Fruit fly (Drosophila melanogaster): ENCODE measurements around the gene gdl-ORF39.

Gene gdl-ORF39

dm6 chr3L:15493886-15494598 is 15.2 kb upstream of the gdl-ORF39 start (continued):
- TF ChIP-seq Hr78 (GFP tag; optimal IDR thresholded peaks at IDR 0.05) (peak in 1 of 2 experiments; percentile 25), trem (tag; optimal IDR thresholded peaks at IDR 0.05) (no peak), cwo (GFP tag; optimal IDR thresholded peaks at IDR 0.05) (peak; percentile 82), CG6654 (GFP tag; optimal IDR thresholded peaks at IDR 0.05) (peak; percentile 16), Hmr (GFP tag; optimal IDR thresholded peaks at IDR 0.05) (peak; percentile 37), CG30403 (GFP tag; optimal IDR thresholded peaks at IDR 0.05) (peak; percentile 7), gcm (GFP tag; optimal IDR thresholded peaks at IDR 0.05) (no peak), stwl (tag; optimal IDR thresholded peaks at IDR 0.05) (no peak), CG3281 (GFP tag; optimal IDR thresholded peaks at IDR 0.05) (peak; percentile 54), Lpt (GFP tag; optimal IDR thresholded peaks at IDR 0.05) (no peak), bsh (GFP tag; optimal IDR thresholded peaks at IDR 0.05) (peak in 1 of 2 experiments; percentile 1), CrebB (tag; optimal IDR thresholded peaks at IDR 0.05) (no peak), nmo (GFP tag; optimal IDR thresholded peaks at IDR 0.05) (peak; percentile 15), Oli (tag; optimal IDR thresholded peaks at IDR 0.05) (peak; percentile 35), al (GFP tag; IDR thresholded peaks at IDR 0.05) (0 out of 2 replicates have a peak, but pooled peaks have one; percentile 24), Rfx (GFP tag; IDR thresholded peaks at IDR 0.05) (no peak), otp (GFP tag; IDR thresholded peaks at IDR 0.05) (no peak), CG8924 (tag; optimal IDR thresholded peaks at IDR 0.05) (peak; percentile 35), Jarid2 (GFP tag; optimal IDR thresholded peaks at IDR 0.05) (peak; percentile 3), Fer1 (GFP tag; optimal IDR thresholded peaks at IDR 0.05) (peak; percentile 28), kah (GFP tag; optimal IDR thresholded peaks at IDR 0.05) (peak; percentile 3), CG14441 (GFP tag; IDR thresholded peaks at IDR 0.05) (peak; percentile 29; the same call in 1 of the 2 replicates), corto (GFP tag; optimal IDR thresholded peaks at IDR 0.05) (no peak), fu2 (GFP tag; optimal IDR thresholded peaks at IDR 0.05) (no peak), dm (GFP tag; optimal IDR thresholded peaks at IDR 0.05) (no peak), mam (GFP tag; optimal IDR thresholded peaks at IDR 0.05) (no peak), CG10147 (GFP tag; optimal IDR thresholded peaks at IDR 0.05) (peak; percentile 15), Sox100B (GFP tag; optimal IDR thresholded peaks at IDR 0.05) (peak; percentile 65), ranshi (GFP tag; IDR thresholded peaks at IDR 0.05) (0 out of 2 replicates have a peak, but pooled peaks have one; percentile 12), Pdp1 (GFP tag; optimal IDR thresholded peaks at IDR 0.05) (peak in 1 of 2 experiments; percentile 0), tap (tag; optimal IDR thresholded peaks at IDR 0.05) (peak; percentile 60), Awh (GFP tag; IDR thresholded peaks at IDR 0.05) (0 out of 2 replicates have a peak, but pooled peaks have one; percentile 53), CG12391 (tag; optimal IDR thresholded peaks at IDR 0.05) (peak; percentile 5), ap (GFP tag; IDR thresholded peaks at IDR 0.05) (0 out of 2 replicates have a peak, but pooled peaks have one; percentile 37), seq (GFP tag; IDR thresholded peaks at IDR 0.05) (peak; percentile 58; the same call in 1 of the 2 replicates), Side (GFP tag; optimal IDR thresholded peaks at IDR 0.05) (no peak), CG8388 (GFP tag; optimal IDR thresholded peaks at IDR 0.05) (peak; percentile 21), grau (tag; optimal IDR thresholded peaks at IDR 0.05) (peak; percentile 30), chm (GFP tag; IDR thresholded peaks at IDR 0.05) (0 out of 2 replicates have a peak, but pooled peaks have one; percentile 37), Aef1 (GFP tag; IDR thresholded peaks at IDR 0.05) (peak; percentile 23; the same call in 2 of the 3 replicates), zfh1 (GFP tag; IDR thresholded peaks at IDR 0.05) (no peak), unpg (GFP tag; optimal IDR thresholded peaks at IDR 0.05) (peak; percentile 13), Dek (tag; optimal IDR thresholded peaks at IDR 0.05) (no peak), CG12104 (GFP tag; optimal IDR thresholded peaks at IDR 0.05) (peak; percentile 16), CG1832 (GFP tag; optimal IDR thresholded peaks at IDR 0.05) (no peak), B-H2 (GFP tag; optimal IDR thresholded peaks at IDR 0.05) (no peak), CG31388 (GFP tag; optimal IDR thresholded peaks at IDR 0.05) (no peak), org-1 (GFP tag; optimal IDR thresholded peaks at IDR 0.05) (no peak)

All from whole organism, embryonic.